Fruit fly (Drosophila melanogaster) whole organism, embryonic: ENCODE data around the gene Ae2.

Experiments
- Bteb2 ChIP-seq: fragments of 200-800 bp; sonication (Bioruptor generic); optimal IDR thresholded peaks from 2 replicates; lab custom pipeline; 2016; ENCODE audit warnings: missing biosample characterization, missing genetic modification characterization
- CG10431 ChIP-seq: fragments of 200-800 bp; sonication (Bioruptor generic); optimal IDR thresholded peaks from 3 replicates; lab custom pipeline; 2018; ENCODE audit warnings: missing biosample characterization, mild to moderate bottlenecking, missing genetic modification characterization
- CG10654 ChIP-seq: fragments of 200-800 bp; sonication (Bioruptor generic); optimal IDR thresholded peaks from 2 replicates; lab custom pipeline; 2016; ENCODE audit warnings: missing biosample characterization, missing genetic modification characterization
- CG11456 ChIP-seq: fragments of 200-800 bp; sonication (Bioruptor generic); IDR thresholded peaks from 3 replicates; pipeline ENCODE4 v1.3.6; 2022; ENCODE audit warnings: missing biosample characterization, missing genetic modification characterization
- CG11696 ChIP-seq: fragments of 200-800 bp; sonication (Bioruptor generic); IDR thresholded peaks from 2 replicates; pipeline ENCODE4 v1.3.6; 2022; ENCODE audit warnings: missing biosample characterization, missing genetic modification characterization
- CG12071 ChIP-seq: fragments of 200-800 bp; sonication (Bioruptor generic); optimal IDR thresholded peaks from 3 replicates; lab custom pipeline; 2018; ENCODE audit warnings: missing biosample characterization, mild to moderate bottlenecking, missing genetic modification characterization
- CG12769 ChIP-seq: fragments of 200-800 bp; sonication (Bioruptor generic); optimal IDR thresholded peaks from 2 replicates; lab custom pipeline; 2019; ENCODE audit warnings: missing biosample characterization, mild to moderate bottlenecking, missing genetic modification characterization, moderate library complexity
- CG15269 ChIP-seq: fragments of 200-800 bp; sonication (Bioruptor generic); optimal IDR thresholded peaks from 2 replicates; lab custom pipeline; 2018; ENCODE audit warnings: missing biosample characterization, mild to moderate bottlenecking, missing genetic modification characterization, moderate library complexity
- CG15514 ChIP-seq: fragments of 200-800 bp; sonication (Bioruptor generic); optimal IDR thresholded peaks from 3 replicates; lab custom pipeline; 2017; ENCODE audit warnings: missing biosample characterization, missing genetic modification characterization, mild to moderate bottlenecking, moderate library complexity, missing genetic modification reagents
- CG18262 ChIP-seq: fragments of 200-800 bp; optimal IDR thresholded peaks from 3 replicates; lab custom pipeline; 2019; ENCODE audit warnings: missing biosample characterization, mild to moderate bottlenecking, missing genetic modification characterization, moderate library complexity
- CG18619 ChIP-seq: fragments of 200-800 bp; sonication (Bioruptor generic); optimal IDR thresholded peaks from 3 replicates; lab custom pipeline; 2017; ENCODE audit warnings: missing biosample characterization, mild to moderate bottlenecking, missing genetic modification characterization
- CG2129 ChIP-seq: fragments of 200-800 bp; sonication (Bioruptor generic); IDR thresholded peaks from 2 replicates; pipeline ENCODE4 v1.3.6; 2022; ENCODE audit warnings: missing biosample characterization, missing genetic modification characterization; ENCODE audit not compliant: partially characterized antibody
- CG2202 ChIP-seq: fragments of 200-800 bp; sonication (Bioruptor generic); optimal IDR thresholded peaks from 2 replicates; lab custom pipeline; 2018; ENCODE audit warnings: missing biosample characterization, mild to moderate bottlenecking, missing genetic modification characterization
- CG2712 ChIP-seq: fragments of 200-800 bp; optimal IDR thresholded peaks from 3 replicates; lab custom pipeline; 2019; ENCODE audit warnings: missing biosample characterization, mild to moderate bottlenecking, missing genetic modification characterization, moderate library complexity
- CG30020 ChIP-seq: fragments of 200-800 bp; optimal IDR thresholded peaks from 2 replicates; lab custom pipeline; 2019; ENCODE audit warnings: missing biosample characterization, mild to moderate bottlenecking, missing genetic modification characterization, moderate library complexity
- CG31441 ChIP-seq: fragments of 200-800 bp; sonication (Bioruptor generic); IDR thresholded peaks from 2 replicates; pipeline ENCODE4 v1.3.6; 2022; ENCODE audit warnings: missing biosample characterization, missing genetic modification characterization
- CG3163 ChIP-seq: fragments of 200-800 bp; sonication (Bioruptor generic); optimal IDR thresholded peaks from 3 replicates; lab custom pipeline; 2016; ENCODE audit warnings: missing biosample characterization, missing genetic modification characterization
- CG7271 ChIP-seq: fragments of 200-800 bp; sonication (Bioruptor generic); optimal IDR thresholded peaks from 2 replicates; lab custom pipeline; 2018; ENCODE audit warnings: missing biosample characterization, mild to moderate bottlenecking, missing genetic modification characterization, moderate library complexity
- CG7372 ChIP-seq: fragments of 200-800 bp; sonication (Bioruptor generic); IDR thresholded peaks from 2 replicates; pipeline ENCODE4 v1.3.6; 2022; ENCODE audit warnings: missing biosample characterization, missing genetic modification characterization
- CG7963 ChIP-seq: fragments of 200-800 bp; sonication (Bioruptor generic); IDR thresholded peaks from 3 replicates; pipeline ENCODE4 v1.3.6; 2022; ENCODE audit warnings: missing biosample characterization, missing genetic modification characterization; ENCODE audit not compliant: partially characterized antibody
- CG7987 ChIP-seq: fragments of 200-800 bp; sonication (Bioruptor generic); optimal IDR thresholded peaks from 2 replicates; lab custom pipeline; 2018; ENCODE audit warnings: missing biosample characterization, mild to moderate bottlenecking, missing genetic modification characterization, moderate library complexity
- CG9215 ChIP-seq: fragments of 200-800 bp; sonication (Bioruptor generic); IDR thresholded peaks from 2 replicates; pipeline ENCODE4 v1.3.6; 2022; ENCODE audit warnings: missing biosample characterization, missing genetic modification characterization
- CG9437 ChIP-seq: fragments of 200-800 bp; sonication (Bioruptor generic); optimal IDR thresholded peaks from 2 replicates; lab custom pipeline; 2018; ENCODE audit warnings: missing biosample characterization, mild to moderate bottlenecking, missing genetic modification characterization
- CG9727 ChIP-seq: fragments of 200-800 bp; sonication (Bioruptor generic); optimal IDR thresholded peaks from 3 replicates; lab custom pipeline; 2017; ENCODE audit warnings: missing biosample characterization, mild to moderate bottlenecking, missing genetic modification characterization
- CG9876 ChIP-seq: fragments of 200-800 bp; sonication (Bioruptor generic); optimal IDR thresholded peaks from 2 replicates; lab custom pipeline; 2016; ENCODE audit warnings: missing biosample characterization, missing genetic modification characterization
- CrebB ChIP-seq: fragments of 200-800 bp; sonication (Bioruptor generic); optimal IDR thresholded peaks from 3 replicates; lab custom pipeline; 2018; ENCODE audit warnings: missing biosample characterization, mild to moderate bottlenecking, missing genetic modification characterization
- Dp ChIP-seq: fragments of 200-800 bp; sonication (Bioruptor generic); optimal IDR thresholded peaks from 2 replicates; lab custom pipeline; 2018; ENCODE audit warnings: missing biosample characterization, mild to moderate bottlenecking, missing genetic modification characterization, moderate library complexity
- Elba2 ChIP-seq: fragments of 200-800 bp; sonication (Bioruptor generic); optimal IDR thresholded peaks from 3 replicates; lab custom pipeline; 2016; ENCODE audit warnings: missing biosample characterization, missing genetic modification characterization
- HLH3B ChIP-seq: fragments of 200-800 bp; sonication (Bioruptor generic); IDR thresholded peaks from 2 replicates; pipeline ENCODE4 v1.3.6; 2022; ENCODE audit warnings: missing biosample characterization, missing genetic modification characterization
- Lpt ChIP-seq: fragments of >200 bp; optimal IDR thresholded peaks from 2 replicates; lab custom pipeline; 2018; ENCODE audit warnings: missing biosample characterization, missing genetic modification characterization
- MTF-1 ChIP-seq: fragments of 200-800 bp; sonication (Bioruptor generic); optimal IDR thresholded peaks from 2 replicates; lab custom pipeline; 2018; ENCODE audit warnings: missing biosample characterization, mild to moderate bottlenecking, missing genetic modification characterization, borderline replicate concordance
- Sin3A ChIP-seq: fragments of >200 bp; optimal IDR thresholded peaks from 2 replicates; lab custom pipeline; 2018
- Vsx1 ChIP-seq: fragments of 200-800 bp; sonication (Bioruptor generic); optimal IDR thresholded peaks from 2 replicates; lab custom pipeline; 2017; ENCODE audit warnings: missing biosample characterization, mild to moderate bottlenecking, missing genetic modification characterization, missing genetic modification reagents
- Xrp1 ChIP-seq: fragments of 200-800 bp; sonication (Bioruptor generic); IDR thresholded peaks from 2 replicates; pipeline ENCODE4 v1.3.6; 2022; ENCODE audit warnings: missing biosample characterization, missing genetic modification characterization
- aop ChIP-seq: fragments of 200-800 bp; sonication (Bioruptor generic); IDR thresholded peaks from 2 replicates; pipeline ENCODE4 v1.3.6; 2022; ENCODE audit warnings: missing biosample characterization, missing genetic modification characterization
- bcd ChIP-seq: fragments of 200-800 bp; sonication (Bioruptor generic); optimal IDR thresholded peaks from 2 replicates; lab custom pipeline; 2017; ENCODE audit warnings: missing biosample characterization, mild to moderate bottlenecking, missing genetic modification characterization
- ci ChIP-seq: fragments of 200-800 bp; sonication (Bioruptor generic); IDR thresholded peaks from 3 replicates; pipeline ENCODE4 v1.3.6; 2022; ENCODE audit warnings: missing biosample characterization, missing genetic modification characterization
- croc ChIP-seq: fragments of 200-800 bp; sonication (Bioruptor generic); conservative IDR thresholded peaks from 3 replicates; pipeline ENCODE4 v1.3.6; 2022; ENCODE audit warnings: missing biosample characterization, missing genetic modification characterization
- cwo ChIP-seq: fragments of 200-800 bp; sonication (Bioruptor generic); optimal IDR thresholded peaks from 3 replicates; lab custom pipeline; 2017; ENCODE audit warnings: missing biosample characterization, missing genetic modification characterization, mild to moderate bottlenecking, moderate library complexity, missing genetic modification reagents
- dati ChIP-seq: fragments of 200-800 bp; sonication (Bioruptor generic); IDR thresholded peaks from 2 replicates; pipeline ENCODE4 v1.3.6; 2022; ENCODE audit warnings: missing biosample characterization, missing genetic modification characterization
- ftz-f1 ChIP-seq: fragments of 200-800 bp; sonication (Bioruptor generic); optimal IDR thresholded peaks from 2 replicates; lab custom pipeline; 2016; ENCODE audit warnings: missing biosample characterization, missing genetic modification characterization
- kay ChIP-seq: fragments of 200-800 bp; sonication (Bioruptor generic); optimal IDR thresholded peaks from 2 replicates; lab custom pipeline; 2016; ENCODE audit warnings: missing biosample characterization, missing genetic modification characterization
- lbe ChIP-seq: fragments of 200-800 bp; sonication (Bioruptor generic); optimal IDR thresholded peaks from 2 replicates; lab custom pipeline; 2016; ENCODE audit warnings: missing biosample characterization, mild to moderate bottlenecking, missing genetic modification characterization
- pita ChIP-seq: fragments of 200-800 bp; sonication (Bioruptor generic); optimal IDR thresholded peaks from 2 replicates; lab custom pipeline; 2017; ENCODE audit warnings: missing biosample characterization, mild to moderate bottlenecking, missing genetic modification characterization
- seq ChIP-seq: fragments of 200-800 bp; sonication (Bioruptor generic); IDR thresholded peaks from 2 replicates; pipeline ENCODE4 v1.3.6; 2022; ENCODE audit warnings: missing biosample characterization, missing genetic modification characterization
- sna ChIP-seq: fragments of 200-800 bp; sonication (Bioruptor generic); IDR thresholded peaks from 2 replicates; pipeline ENCODE4 v1.3.6; 2022; ENCODE audit warnings: missing biosample characterization, missing genetic modification characterization; ENCODE audit not compliant: partially characterized antibody
- sob ChIP-seq: fragments of 200-800 bp; sonication (Bioruptor generic); IDR thresholded peaks from 2 replicates; pipeline ENCODE4 v1.3.6; 2022; ENCODE audit warnings: missing biosample characterization, missing genetic modification characterization
- tll ChIP-seq, 2 experiments: fragments of 200-800 bp in 1 of 2; fragments of >200 bp in 1 of 2; sonication (Bioruptor generic) in 1 of 2; optimal IDR thresholded peaks; 2 replicates each; lab custom pipeline; 2017 to 2019; ENCODE audit warnings: missing biosample characterization in 2 of 2, missing genetic modification characterization in 2 of 2, mild to moderate bottlenecking in 1 of 2, moderate library complexity in 1 of 2
- usp ChIP-seq: fragments of >200 bp; optimal IDR thresholded peaks from 2 replicates; lab custom pipeline; 2017; ENCODE audit warnings: missing biosample characterization, missing genetic modification characterization
- z ChIP-seq: fragments of 200-800 bp; sonication (Bioruptor generic); IDR thresholded peaks from 3 replicates; pipeline ENCODE4 v1.3.6; 2022; ENCODE audit warnings: missing biosample characterization, missing genetic modification characterization
- zen ChIP-seq: fragments of 200-800 bp; sonication (Bioruptor generic); optimal IDR thresholded peaks from 3 replicates; lab custom pipeline; 2018; ENCODE audit warnings: missing biosample characterization, mild to moderate bottlenecking, missing genetic modification characterization, moderate library complexity

Gene Ae2

dm6 chr3L:9744060-9744549 is 19.2 kb upstream of the Ae2 start (continued):
- TF ChIP-seq kay = peak; percentile 56
- peak; percentile 7 for TF ChIP-seq zen
- peak; percentile 74 for TF ChIP-seq CG15514 (GFP tag; lab: Kevin White, UChicago)
- TF ChIP-seq usp = no peak
- TF ChIP-seq z (GFP tag; lab: Robert Waterston, UW) = peak; percentile 89
- no peak for TF ChIP-seq tll (GFP tag; optimal IDR thresholded peaks at IDR 0.05; lab: Kevin White, UChicago)
- peak; percentile 74 for TF ChIP-seq CG9215 (GFP tag; lab: Robert Waterston, UW)
- peak; percentile 86 for TF ChIP-seq bcd (GFP tag; lab: Kevin White, UChicago)
- TF ChIP-seq ftz-f1 = no peak
- TF ChIP-seq CG2129 (GFP tag; lab: Robert Waterston, UW) = no peak
- peak; percentile 76 for TF ChIP-seq MTF-1 (GFP tag; lab: Kevin White, UChicago)
- peak; percentile 28 for TF ChIP-seq CG10431 (GFP tag; lab: Kevin White, UChicago)
- TF ChIP-seq Dp (GFP tag; lab: Kevin White, UChicago) = no peak
- no peak for TF ChIP-seq sna (GFP tag; lab: Robert Waterston, UW)
- peak; percentile 86 for TF ChIP-seq CG12071 (GFP tag; lab: Kevin White, UChicago)
- TF ChIP-seq CG18619 = peak; percentile 70
- TF ChIP-seq Sin3A = no peak
- TF ChIP-seq croc (GFP tag; lab: Robert Waterston, UW) = peak; percentile 92
- TF ChIP-seq dati (GFP tag; lab: Robert Waterston, UW) = no peak
- peak; percentile 74 for TF ChIP-seq ci (GFP tag; lab: Robert Waterston, UW)
- TF ChIP-seq CG10654 (GFP tag; lab: Kevin White, UChicago) = peak; percentile 90
- peak; percentile 96 for TF ChIP-seq CG18262
- TF ChIP-seq CG7271 (tag; lab: Kevin White, UChicago) = no peak
- TF ChIP-seq CG9727 = peak; percentile 81
- peak; percentile 46 for TF ChIP-seq CG30020
- peak; percentile 82 for TF ChIP-seq cwo
- peak; percentile 86 for TF ChIP-seq Vsx1 (GFP tag; lab: Kevin White, UChicago)
- TF ChIP-seq Bteb2 (GFP tag; lab: Kevin White, UChicago) = peak; percentile 72
- TF ChIP-seq sob (GFP tag; lab: Robert Waterston, UW) = peak; percentile 86
- peak; percentile 88 for TF ChIP-seq HLH3B
- TF ChIP-seq CG9876 (GFP tag; lab: Kevin White, UChicago) = peak; percentile 22
- no peak for TF ChIP-seq CG7963 (GFP tag; lab: Robert Waterston, UW)
- peak; percentile 63 for TF ChIP-seq CG7987 (GFP tag; lab: Kevin White, UChicago)
- peak; percentile 34 for TF ChIP-seq CrebB
- peak; percentile 27 for TF ChIP-seq CG3163 (GFP tag; lab: Kevin White, UChicago)
- peak; percentile 95 for TF ChIP-seq CG2712 (tag; lab: Kevin White, UChicago)
- peak; percentile 79 for TF ChIP-seq CG15269 (tag; lab: Kevin White, UChicago)
- 0 out of 2 replicates have a peak, but pooled peaks have one; percentile 5 for TF ChIP-seq aop (GFP tag; lab: Robert Waterston, UW)
- peak; percentile 72 for TF ChIP-seq CG9437 (GFP tag; lab: Kevin White, UChicago)
- TF ChIP-seq lbe (GFP tag; lab: Kevin White, UChicago) = peak; percentile 75
- peak; percentile 87 for TF ChIP-seq Xrp1 (GFP tag; lab: Robert Waterston, UW)
- peak; percentile 86 for TF ChIP-seq CG7372 (GFP tag; lab: Robert Waterston, UW)
- peak; percentile 84 for TF ChIP-seq CG11456 (GFP tag; lab: Robert Waterston, UW)
- peak; percentile 21 for TF ChIP-seq CG2202
- no peak for TF ChIP-seq pita (GFP tag; lab: Kevin White, UChicago)
- peak; percentile 84 for TF ChIP-seq seq
- TF ChIP-seq Elba2 (GFP tag; lab: Kevin White, UChicago) = no peak
- no peak for TF ChIP-seq Lpt (GFP tag; lab: Kevin White, UChicago)
- peak; percentile 98 for TF ChIP-seq CG31441 (GFP tag; lab: Robert Waterston, UW)
- TF ChIP-seq CG11696 (GFP tag; lab: Robert Waterston, UW) = peak; percentile 72
- TF ChIP-seq CG12769 (tag; lab: Kevin White, UChicago) = no peak
